Worm (Caenorhabditis elegans) whole organism, young adult: ENCODE data around the gene ZK896.5.
A peak's percentile ranks its signal among the peaks of the same experiment; 100 is the strongest.

ENCODE experiments used
- C06A6.2 ChIP-seq: fragments of 200-800 bp; sonication (Bioruptor generic); conservative IDR thresholded peaks from 2 replicates; pipeline ENCODE4 v1.3.6; 2022; ENCODE audit warnings: missing genetic modification characterization, missing compliant biosample characterization
- C17E4.6 ChIP-seq: fragments of 200-800 bp; sonication (Bioruptor generic); IDR thresholded peaks from 2 replicates; pipeline ENCODE4 v1.3.6; 2022; ENCODE audit warnings: missing genetic modification reagents, missing genetic modification characterization, missing compliant biosample characterization
- D2030.7 ChIP-seq: fragments of 200-800 bp; sonication (Bioruptor generic); IDR thresholded peaks from 2 replicates; pipeline ENCODE4 v1.3.6; 2022; ENCODE audit warnings: missing genetic modification reagents, missing genetic modification characterization, missing compliant biosample characterization
- F10E7.11 ChIP-seq: sonication (generic microtip); optimal IDR thresholded peaks from 2 replicates; lab custom pipeline; 2017; ENCODE audit warnings: mild to moderate bottlenecking, missing genetic modification characterization, moderate library complexity, missing compliant biosample characterization
- F33H1.4 ChIP-seq: fragments of 200-800 bp; sonication (Bioruptor generic); IDR thresholded peaks from 2 replicates; pipeline ENCODE4 v1.3.6; 2022; ENCODE audit warnings: missing genetic modification reagents, missing genetic modification characterization, missing compliant biosample characterization
- F52B5.7 ChIP-seq: sonication (generic microtip); optimal IDR thresholded peaks from 2 replicates; lab custom pipeline; 2016; ENCODE audit warnings: mild to moderate bottlenecking, missing genetic modification characterization, missing compliant biosample characterization
- F55B11.4 ChIP-seq: sonication (generic microtip); optimal IDR thresholded peaks from 2 replicates; lab custom pipeline; 2016; ENCODE audit warnings: missing compliant biosample characterization, missing genetic modification characterization, borderline replicate concordance; ENCODE audit not compliant: insufficient read depth
- K12H6.12 ChIP-seq: fragments of 200-800 bp; sonication (Bioruptor generic); optimal IDR thresholded peaks from 2 replicates; lab custom pipeline; 2018; ENCODE audit warnings: mild to moderate bottlenecking, missing genetic modification characterization, missing compliant biosample characterization
- Y56A3A.18 ChIP-seq: fragments of 200-800 bp; sonication (Bioruptor generic); IDR thresholded peaks from 2 replicates; pipeline ENCODE4 v1.3.6; 2022; ENCODE audit warnings: missing genetic modification reagents, missing genetic modification characterization, missing compliant biosample characterization
- Y67H2A.10 ChIP-seq: fragments of 200-800 bp; sonication (Bioruptor generic); conservative IDR thresholded peaks from 2 replicates; pipeline ENCODE4 v1.3.6; 2022; ENCODE audit warnings: missing genetic modification reagents, missing genetic modification characterization, missing compliant biosample characterization
- Y79H2A.3 ChIP-seq: fragments of 200-800 bp; sonication (Bioruptor generic); conservative IDR thresholded peaks from 2 replicates; pipeline ENCODE4 v1.3.6; 2022; ENCODE audit warnings: missing genetic modification reagents, missing genetic modification characterization, missing compliant biosample characterization
- Y95B8A.8 ChIP-seq: fragments of 200-800 bp; sonication (Bioruptor generic); IDR thresholded peaks from 2 replicates; pipeline ENCODE4 v1.3.6; 2022; ENCODE audit warnings: missing genetic modification reagents, missing genetic modification characterization, missing compliant biosample characterization
- akir-1 ChIP-seq: fragments of 200-800 bp; sonication (Bioruptor generic); optimal IDR thresholded peaks from 2 replicates; lab custom pipeline; 2018; ENCODE audit warnings: mild to moderate bottlenecking, missing genetic modification characterization, moderate library complexity, missing compliant biosample characterization
- aptf-3 ChIP-seq: fragments of 200-800 bp; sonication (Bioruptor generic); IDR thresholded peaks from 2 replicates; pipeline ENCODE4 v1.3.6; 2022; ENCODE audit warnings: missing genetic modification characterization, missing compliant biosample characterization
- attf-5 ChIP-seq: fragments of 200-800 bp; sonication (Bioruptor generic); optimal IDR thresholded peaks from 2 replicates; lab custom pipeline; 2018; ENCODE audit warnings: mild to moderate bottlenecking, missing genetic modification characterization, missing compliant biosample characterization
- bed-2 ChIP-seq: fragments of 200-800 bp; sonication (Bioruptor generic); IDR thresholded peaks from 2 replicates; pipeline ENCODE4 v1.3.6; 2022; ENCODE audit warnings: missing genetic modification reagents, missing genetic modification characterization, missing compliant biosample characterization
- ccch-3 ChIP-seq: fragments of 200-800 bp; sonication (Bioruptor generic); optimal IDR thresholded peaks from 2 replicates; lab custom pipeline; 2018; ENCODE audit warnings: mild to moderate bottlenecking, missing genetic modification characterization, missing compliant biosample characterization
- ceh-100 ChIP-seq: fragments of 200-800 bp; sonication (Bioruptor generic); IDR thresholded peaks from 2 replicates; pipeline ENCODE4 v1.3.6; 2022; ENCODE audit warnings: missing genetic modification reagents, missing genetic modification characterization, missing compliant biosample characterization
- ceh-27 ChIP-seq: fragments of 200-800 bp; sonication (Bioruptor generic); optimal IDR thresholded peaks from 2 replicates; lab custom pipeline; 2018; ENCODE audit warnings: mild to moderate bottlenecking, missing genetic modification characterization, moderate library complexity, missing compliant biosample characterization
- die-1 ChIP-seq: sonication (generic microtip); optimal IDR thresholded peaks from 2 replicates; lab custom pipeline; 2016; ENCODE audit warnings: missing genotype, mild to moderate bottlenecking, missing genetic modification characterization, missing compliant biosample characterization
- dox-1 ChIP-seq: fragments of 200-800 bp; sonication (Bioruptor generic); IDR thresholded peaks from 2 replicates; pipeline ENCODE4 v1.3.6; 2022; ENCODE audit warnings: missing genetic modification reagents, missing genetic modification characterization, missing compliant biosample characterization
- egrh-3 ChIP-seq: fragments of 200-800 bp; sonication (Bioruptor generic); IDR thresholded peaks from 2 replicates; pipeline ENCODE4 v1.3.6; 2022; ENCODE audit warnings: missing genetic modification reagents, missing genetic modification characterization, missing compliant biosample characterization
- hlh-12 ChIP-seq: sonication (generic microtip); optimal IDR thresholded peaks from 2 replicates; lab custom pipeline; 2016; ENCODE audit warnings: missing genetic modification characterization, missing compliant biosample characterization
- hmg-1.2 ChIP-seq: fragments of 200-800 bp; sonication (Bioruptor generic); IDR thresholded peaks from 2 replicates; pipeline ENCODE4 v1.3.6; 2022; ENCODE audit warnings: missing genetic modification reagents, missing genetic modification characterization, missing compliant biosample characterization
- hmg-20 ChIP-seq: fragments of 200-800 bp; sonication (Bioruptor generic); IDR thresholded peaks from 2 replicates; pipeline ENCODE4 v1.3.6; 2022; ENCODE audit warnings: missing genetic modification reagents, missing genetic modification characterization, missing compliant biosample characterization
- hrde-1 ChIP-seq: sonication (generic microtip); optimal IDR thresholded peaks from 2 replicates; lab custom pipeline; 2016; ENCODE audit warnings: missing genetic modification characterization, mild to moderate bottlenecking, missing compliant biosample characterization, moderate library complexity, missing genotype, missing genetic modification reagents, borderline replicate concordance
- hsf-1 ChIP-seq: fragments of 200-800 bp; sonication (Bioruptor generic); IDR thresholded peaks from 2 replicates; pipeline ENCODE4 v1.3.6; 2022; ENCODE audit warnings: missing genetic modification reagents, missing genetic modification characterization, missing compliant biosample characterization
- lag-1 ChIP-seq: fragments of 200-800 bp; sonication (Bioruptor generic); IDR thresholded peaks from 2 replicates; pipeline ENCODE4 v1.3.6; 2022; ENCODE audit warnings: missing genetic modification reagents, missing genetic modification characterization, missing compliant biosample characterization
- lin-26 ChIP-seq: fragments of 200-800 bp; sonication (Bioruptor generic); IDR thresholded peaks from 2 replicates; pipeline ENCODE4 v1.3.6; 2022; ENCODE audit warnings: missing genetic modification reagents, missing genetic modification characterization, missing compliant biosample characterization
- lin-40 ChIP-seq: sonication (generic microtip); optimal IDR thresholded peaks from 2 replicates; lab custom pipeline; 2016; ENCODE audit warnings: missing genetic modification characterization, mild to moderate bottlenecking, missing compliant biosample characterization, missing genotype, missing genetic modification reagents
- lin-54 ChIP-seq: fragments of 200-800 bp; sonication (Bioruptor generic); optimal IDR thresholded peaks from 2 replicates; lab custom pipeline; 2018; ENCODE audit warnings: mild to moderate bottlenecking, missing genetic modification characterization, missing compliant biosample characterization
- lsl-1 ChIP-seq: fragments of 200-800 bp; sonication (Bioruptor generic); optimal IDR thresholded peaks from 2 replicates; lab custom pipeline; 2018; ENCODE audit warnings: mild to moderate bottlenecking, missing genetic modification characterization, moderate library complexity, missing compliant biosample characterization
- madf-10 ChIP-seq: sonication (generic microtip); optimal IDR thresholded peaks from 2 replicates; lab custom pipeline; 2016; ENCODE audit warnings: mild to moderate bottlenecking, missing genetic modification characterization, missing compliant biosample characterization
- madf-6 ChIP-seq: fragments of 200-800 bp; sonication (Bioruptor generic); IDR thresholded peaks from 2 replicates; pipeline ENCODE4 v1.3.6; 2022; ENCODE audit warnings: missing genetic modification reagents, missing genetic modification characterization, missing compliant biosample characterization
- mcd-1 ChIP-seq: fragments of 200-800 bp; sonication (Bioruptor generic); IDR thresholded peaks from 2 replicates; pipeline ENCODE4 v1.3.6; 2022; ENCODE audit warnings: missing genetic modification reagents, missing genetic modification characterization, missing compliant biosample characterization
- mel-28 ChIP-seq: sonication (generic microtip); optimal IDR thresholded peaks from 2 replicates; lab custom pipeline; 2016; ENCODE audit warnings: borderline replicate concordance, mild to moderate bottlenecking, missing genetic modification characterization, missing compliant biosample characterization
- mes-4 ChIP-seq: sonication (generic microtip); optimal IDR thresholded peaks from 2 replicates; lab custom pipeline; 2016; ENCODE audit warnings: missing genotype, missing genetic modification characterization, missing compliant biosample characterization
- nhr-179 ChIP-seq: sonication (generic microtip); optimal IDR thresholded peaks from 2 replicates; lab custom pipeline; 2016; ENCODE audit warnings: mild to moderate bottlenecking, missing genetic modification characterization, missing compliant biosample characterization
- nhr-27 ChIP-seq: fragments of 200-800 bp; sonication (Bioruptor generic); optimal IDR thresholded peaks from 2 replicates; lab custom pipeline; 2018; ENCODE audit warnings: mild to moderate bottlenecking, missing genetic modification characterization, moderate library complexity, missing compliant biosample characterization
- rpc-1 ChIP-seq, 2 experiments: fragments of 150-350 bp in 1 of 2; sonication (generic microtip) in 1 of 2; optimal IDR thresholded peaks; 2 replicates each; lab custom pipeline; 2014 to 2018; ENCODE audit warnings: missing biosample characterization in 1 of 2, missing genetic modification characterization in 1 of 2, missing genetic modification reagents in 1 of 2, missing genotype in 1 of 2
- sea-2 ChIP-seq: fragments of 200-800 bp; sonication (Bioruptor generic); IDR thresholded peaks from 2 replicates; pipeline ENCODE4 v1.3.6; 2022; ENCODE audit warnings: missing genetic modification characterization, missing compliant biosample characterization
- tlf-1 ChIP-seq: fragments of 200-800 bp; sonication (Bioruptor generic); optimal IDR thresholded peaks from 2 replicates; lab custom pipeline; 2018; ENCODE audit warnings: mild to moderate bottlenecking, missing genetic modification characterization, missing compliant biosample characterization
- xnd-1 ChIP-seq: sonication (generic microtip); optimal IDR thresholded peaks from 2 replicates; lab custom pipeline; 2016; ENCODE audit warnings: missing genotype, missing genetic modification reagents, missing genetic modification characterization, missing compliant biosample characterization
- zim-3 ChIP-seq: sonication (generic microtip); optimal IDR thresholded peaks from 2 replicates; lab custom pipeline; 2017; ENCODE audit warnings: mild to moderate bottlenecking, missing genetic modification characterization, moderate library complexity, missing compliant biosample characterization
- ztf-18 ChIP-seq: sonication (generic microtip); optimal IDR thresholded peaks from 2 replicates; lab custom pipeline; 2016; ENCODE audit warnings: missing genotype, mild to moderate bottlenecking, missing genetic modification characterization, missing compliant biosample characterization
- ztf-3 ChIP-seq: fragments of 200-800 bp; sonication (Bioruptor generic); optimal IDR thresholded peaks from 2 replicates; lab custom pipeline; 2018; ENCODE audit warnings: mild to moderate bottlenecking, missing genetic modification characterization, missing compliant biosample characterization
- ztf-6 ChIP-seq: fragments of 200-800 bp; sonication (Bioruptor generic); IDR thresholded peaks from 2 replicates; pipeline ENCODE4 v1.3.6; 2022; ENCODE audit warnings: missing genetic modification reagents, missing genetic modification characterization, missing compliant biosample characterization

ZK896.5 gene

DNA sequence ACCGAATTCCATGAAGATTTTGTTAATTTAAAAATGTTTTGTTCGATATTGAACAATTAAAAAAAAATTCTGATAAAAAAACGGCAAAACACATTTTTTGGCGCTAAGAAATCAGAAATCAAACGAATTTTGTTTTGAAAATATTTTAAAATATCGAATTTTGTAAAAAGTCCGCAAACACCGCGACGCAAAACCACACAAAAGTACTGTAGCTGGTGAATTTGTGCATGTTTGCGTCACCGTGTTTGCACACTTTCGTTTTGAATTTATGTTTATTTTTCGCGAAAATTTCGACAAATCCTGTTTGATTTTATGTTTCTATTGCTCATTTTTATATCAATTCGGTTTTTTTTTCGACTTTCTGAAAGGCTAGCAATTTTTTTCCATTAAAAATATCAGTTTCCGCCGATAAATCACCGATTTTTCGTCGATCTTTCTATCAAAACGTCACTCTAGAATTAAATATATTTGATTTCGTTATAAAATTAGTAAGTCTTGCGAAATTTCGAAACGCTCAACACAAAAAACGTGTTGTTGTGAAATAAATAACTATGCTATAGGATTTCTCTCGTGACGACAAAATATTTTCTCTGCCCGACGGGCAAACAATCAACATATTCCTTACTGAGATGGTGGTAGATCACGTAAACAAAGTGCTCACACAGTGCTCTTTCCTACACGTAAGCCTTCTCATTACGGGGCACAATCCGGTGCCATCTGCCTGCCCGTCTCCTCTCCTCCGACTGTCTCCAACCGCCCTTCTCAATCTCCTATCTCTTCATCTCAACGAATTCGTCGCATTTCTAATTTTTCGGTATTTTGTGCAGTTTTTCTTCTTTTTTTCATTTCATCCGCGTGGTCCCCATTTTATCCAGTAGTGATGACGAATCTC, 47.6 kb downstream of the ZK896.5 start (continued):
- TF ChIP-seq mes-4 (tag; lab: Kevin White, UChicago), result no peak
- TF ChIP-seq rpc-1 (optimal IDR thresholded peaks at IDR 0.05; lab: Kevin White, UChicago), result no peak
- TF ChIP-seq rpc-1 (tag; optimal IDR thresholded peaks at IDR 0.05; lab: Kevin White, UChicago), result no peak
- TF ChIP-seq ztf-18 (tag; lab: Kevin White, UChicago), result no peak
- no peak for TF ChIP-seq Y56A3A.18 (GFP tag; lab: Robert Waterston, UW)
- no peak for TF ChIP-seq akir-1 (GFP tag; lab: Kevin White, UChicago)
- TF ChIP-seq lin-26 (GFP tag; lab: Robert Waterston, UW), result no peak
- TF ChIP-seq hrde-1 (tag; lab: Kevin White, UChicago), result no peak
- peak; percentile 54 for TF ChIP-seq dox-1 (GFP tag; lab: Robert Waterston, UW)
- TF ChIP-seq die-1, result no peak
- TF ChIP-seq lsl-1 (GFP tag; lab: Kevin White, UChicago), result peak; percentile 95
- TF ChIP-seq sea-2 (GFP tag; lab: Robert Waterston, UW), result no peak
- no peak for TF ChIP-seq bed-2 (GFP tag; lab: Robert Waterston, UW)
- no peak for TF ChIP-seq Y67H2A.10
- no peak for TF ChIP-seq F55B11.4 (tag; lab: Kevin White, UChicago)
- no peak for TF ChIP-seq attf-5
- TF ChIP-seq hsf-1 (GFP tag; lab: Robert Waterston, UW), result no peak
- no peak for TF ChIP-seq Y95B8A.8 (GFP tag; lab: Robert Waterston, UW)
- no peak for TF ChIP-seq Y79H2A.3 (GFP tag; lab: Robert Waterston, UW)
- peak; percentile 87 for TF ChIP-seq madf-6 (GFP tag; lab: Robert Waterston, UW)
- no peak for TF ChIP-seq egrh-3 (GFP tag; lab: Robert Waterston, UW)
- TF ChIP-seq ccch-3 (GFP tag; lab: Kevin White, UChicago), result no peak
- TF ChIP-seq aptf-3 (GFP tag; lab: Robert Waterston, UW), result no peak
- peak; percentile 81 for TF ChIP-seq lin-54 (GFP tag; lab: Kevin White, UChicago)
- no peak for TF ChIP-seq nhr-27 (tag; lab: Kevin White, UChicago)
- no peak for TF ChIP-seq F10E7.11 (tag; lab: Kevin White, UChicago)
- no peak for TF ChIP-seq F52B5.7 (tag; lab: Kevin White, UChicago)
- TF ChIP-seq zim-3 (tag; lab: Kevin White, UChicago), result no peak
- no peak; the same call in 1 of the 2 replicates for TF ChIP-seq mcd-1 (GFP tag; lab: Robert Waterston, UW)
- TF ChIP-seq lag-1, result no peak
- TF ChIP-seq hlh-12 (tag; lab: Kevin White, UChicago), result no peak
- no peak for TF ChIP-seq nhr-179 (tag; lab: Kevin White, UChicago)
- TF ChIP-seq F33H1.4 (GFP tag; lab: Robert Waterston, UW), result peak; percentile 70
- no peak for TF ChIP-seq ceh-27
- peak; percentile 60 for TF ChIP-seq xnd-1
- no peak for TF ChIP-seq ztf-3 (GFP tag; lab: Kevin White, UChicago)
- TF ChIP-seq ceh-100 (GFP tag; lab: Robert Waterston, UW), result no peak
- no peak for TF ChIP-seq madf-10 (tag; lab: Kevin White, UChicago)
- peak; percentile 73 for TF ChIP-seq D2030.7 (GFP tag; lab: Robert Waterston, UW)
- no peak for TF ChIP-seq ztf-6 (GFP tag; lab: Robert Waterston, UW)
- TF ChIP-seq tlf-1 (GFP tag; lab: Kevin White, UChicago), result no peak
- TF ChIP-seq K12H6.12 (tag; lab: Kevin White, UChicago), result no peak
- peak; percentile 20; the same call in 1 of the 2 replicates for TF ChIP-seq hmg-1.2 (GFP tag; lab: Robert Waterston, UW)
- TF ChIP-seq mel-28 (tag; lab: Kevin White, UChicago), result no peak
- no peak for TF ChIP-seq lin-40
- TF ChIP-seq C06A6.2 (GFP tag; lab: Robert Waterston, UW), result no peak
- TF ChIP-seq C17E4.6 (GFP tag; lab: Robert Waterston, UW), result no peak
- no peak for TF ChIP-seq hmg-20
